Worm (Caenorhabditis elegans) whole organism, L1 larva: ENCODE results near the gene C32D5.14.

Experiments used
- C16A3.4 ChIP-seq: fragments of 150-350 bp; optimal IDR thresholded peaks from 2 replicates; lab custom pipeline; 2014; ENCODE audit warnings: missing biosample characterization, missing genetic modification characterization
- C34B4.2 ChIP-seq: sonication (generic microtip); optimal IDR thresholded peaks from 2 replicates; lab custom pipeline; 2017; ENCODE audit warnings: mild to moderate bottlenecking, missing genetic modification characterization, missing compliant biosample characterization
- F16B12.6 ChIP-seq: fragments of 150-350 bp; optimal IDR thresholded peaks from 2 replicates; lab custom pipeline; 2014; ENCODE audit warnings: missing biosample characterization, missing genetic modification characterization
- Y116A8C.19 ChIP-seq: sonication (generic microtip); optimal IDR thresholded peaks from 2 replicates; lab custom pipeline; 2016; ENCODE audit warnings: missing compliant biosample characterization, missing genetic modification characterization, borderline replicate concordance
- alr-1 ChIP-seq: fragments of 200-800 bp; sonication (Bioruptor generic); optimal IDR thresholded peaks from 2 replicates; lab custom pipeline; 2018; ENCODE audit warnings: borderline replicate concordance, mild to moderate bottlenecking, missing genetic modification characterization, missing compliant biosample characterization
- aly-2 ChIP-seq: fragments of 150-350 bp; optimal IDR thresholded peaks from 2 replicates; lab custom pipeline; 2014; ENCODE audit warnings: missing biosample characterization, missing genetic modification characterization
- blmp-1 ChIP-seq: fragments of 150-350 bp; optimal IDR thresholded peaks from 2 replicates; lab custom pipeline; 2014; ENCODE audit warnings: missing biosample characterization, missing genetic modification characterization
- ceh-63 ChIP-seq: fragments of 200-800 bp; sonication (Bioruptor generic); optimal IDR thresholded peaks from 2 replicates; lab custom pipeline; 2018; ENCODE audit warnings: mild to moderate bottlenecking, missing genetic modification characterization, missing compliant biosample characterization
- ceh-8 ChIP-seq: fragments of 200-800 bp; sonication (Bioruptor generic); optimal IDR thresholded peaks from 2 replicates; lab custom pipeline; 2018; ENCODE audit warnings: mild to moderate bottlenecking, missing genetic modification characterization, moderate library complexity, missing compliant biosample characterization
- ces-1 ChIP-seq: fragments of 150-350 bp; optimal IDR thresholded peaks from 2 replicates; lab custom pipeline; 2014; ENCODE audit warnings: missing biosample characterization, missing genetic modification reagents, missing genetic modification characterization
- dpl-1 ChIP-seq, 3 experiments: fragments of 150-350 bp in 2 of 3; sonication (generic microtip) in 1 of 3; optimal IDR thresholded peaks; 2 replicates each; lab custom pipeline; 2014 to 2017; ENCODE audit warnings: missing biosample characterization in 3 of 3, missing genetic modification characterization in 3 of 3, missing genetic modification reagents in 3 of 3
- dsc-1 ChIP-seq: sonication (generic microtip); optimal IDR thresholded peaks from 2 replicates; lab custom pipeline; 2016; ENCODE audit warnings: mild to moderate bottlenecking, missing genetic modification characterization, missing compliant biosample characterization
- efl-1 ChIP-seq, 4 experiments: fragments of 150-350 bp; optimal IDR thresholded peaks in 3 of 4; peaks in 1 of 4; 1 replicate in 1 of 4; 2 replicates in 3 of 4; lab custom pipeline; 2014; ENCODE audit warnings: missing biosample characterization in 2 of 4, missing genetic modification characterization in 2 of 4, missing genetic modification reagents in 2 of 4
- efl-3 ChIP-seq: fragments of 200-800 bp; sonication (Bioruptor generic); optimal IDR thresholded peaks from 2 replicates; lab custom pipeline; 2018; ENCODE audit warnings: mild to moderate bottlenecking, missing genetic modification characterization, missing compliant biosample characterization
- egl-27 ChIP-seq, 2 experiments: fragments of 150-350 bp in 1 of 2; sonication (generic microtip); optimal IDR thresholded peaks; 3 replicates each; lab custom pipeline; 2017 to 2018; ENCODE audit warnings: missing biosample characterization in 2 of 2, missing genetic modification characterization in 2 of 2, missing genetic modification reagents in 2 of 2
- elt-2 ChIP-seq: sonication (generic microtip); optimal IDR thresholded peaks from 2 replicates; lab custom pipeline; 2016; ENCODE audit warnings: missing genetic modification characterization, mild to moderate bottlenecking, inconsistent platforms, missing compliant biosample characterization, missing genetic modification reagents
- elt-3 ChIP-seq, 6 experiments: fragments of 150-350 bp in 1 of 6; sonication (generic microtip); optimal IDR thresholded peaks; 2 replicates each; lab custom pipeline; 2017 to 2018; ENCODE audit warnings: missing biosample characterization in 6 of 6, missing genetic modification characterization in 6 of 6, inconsistent platforms in 1 of 6
- ets-5 ChIP-seq: fragments of 200-800 bp; sonication (Bioruptor generic); IDR thresholded peaks from 2 replicates; pipeline ENCODE4 v1.3.6; 2022; ENCODE audit warnings: missing genetic modification characterization, missing compliant biosample characterization
- fkh-4 ChIP-seq: sonication (generic microtip); optimal IDR thresholded peaks from 2 replicates; lab custom pipeline; 2016; ENCODE audit warnings: missing compliant biosample characterization, missing genetic modification characterization, borderline replicate concordance
- fkh-8 ChIP-seq: sonication (generic microtip); optimal IDR thresholded peaks from 2 replicates; lab custom pipeline; 2016; ENCODE audit warnings: mild to moderate bottlenecking, missing genetic modification characterization, missing compliant biosample characterization
- fos-1 ChIP-seq: fragments of 150-350 bp; optimal IDR thresholded peaks from 2 replicates; lab custom pipeline; 2014; ENCODE audit warnings: missing biosample characterization, missing genetic modification characterization
- isw-1 ChIP-seq: fragments of 200-800 bp; sonication (Bioruptor generic); IDR thresholded peaks from 2 replicates; pipeline ENCODE4 v1.3.6; 2022; ENCODE audit warnings: missing genetic modification characterization, missing compliant biosample characterization
- lin-14 ChIP-seq: fragments of 200-800 bp; sonication (Bioruptor generic); optimal IDR thresholded peaks from 2 replicates; lab custom pipeline; 2018; ENCODE audit warnings: mild to moderate bottlenecking, missing genetic modification characterization, moderate library complexity, missing compliant biosample characterization
- lin-15B ChIP-seq: fragments of 150-350 bp; sonication (generic microtip); optimal IDR thresholded peaks from 3 replicates; lab custom pipeline; 2014; ENCODE audit warnings: missing biosample characterization, missing genetic modification characterization
- lin-35 ChIP-seq, 2 experiments: fragments of 150-350 bp; optimal IDR thresholded peaks; 2 replicates each; lab custom pipeline; 2014; ENCODE audit warnings: missing biosample characterization in 2 of 2, missing genetic modification characterization in 2 of 2, missing genetic modification reagents in 2 of 2
- lsy-2 ChIP-seq, 2 experiments: fragments of 150-350 bp; optimal IDR thresholded peaks; 2 replicates each; lab custom pipeline; 2014; ENCODE audit warnings: missing biosample characterization in 2 of 2, missing genetic modification characterization in 2 of 2
- mdl-1 ChIP-seq, 2 experiments: fragments of 150-350 bp; optimal IDR thresholded peaks; 2 replicates each; lab custom pipeline; 2014 to 2017; ENCODE audit warnings: missing biosample characterization in 2 of 2, missing genetic modification characterization in 2 of 2, inconsistent platforms in 1 of 2
- nhr-20 ChIP-seq: sonication (generic microtip); optimal IDR thresholded peaks from 2 replicates; lab custom pipeline; 2016; ENCODE audit warnings: mild to moderate bottlenecking, missing genetic modification characterization, missing compliant biosample characterization
- nhr-237 ChIP-seq: fragments of 150-350 bp; optimal IDR thresholded peaks from 2 replicates; lab custom pipeline; 2014; ENCODE audit warnings: missing biosample characterization, missing genetic modification characterization
- nhr-47 ChIP-seq: sonication (generic microtip); optimal IDR thresholded peaks from 2 replicates; lab custom pipeline; 2016; ENCODE audit warnings: mild to moderate bottlenecking, missing genetic modification characterization, moderate library complexity, missing compliant biosample characterization
- nhr-71 ChIP-seq: sonication (generic microtip); optimal IDR thresholded peaks from 2 replicates; lab custom pipeline; 2016; ENCODE audit warnings: mild to moderate bottlenecking, missing genetic modification characterization, moderate library complexity, missing compliant biosample characterization
- nhr-76 ChIP-seq: sonication (generic microtip); optimal IDR thresholded peaks from 2 replicates; lab custom pipeline; 2017; ENCODE audit warnings: missing biosample characterization, missing genetic modification characterization
- nhr-77 ChIP-seq: fragments of 150-350 bp; optimal IDR thresholded peaks from 2 replicates; lab custom pipeline; 2014; ENCODE audit warnings: missing biosample characterization, missing genetic modification characterization
- nhr-85 ChIP-seq: sonication (generic microtip); peaks from one replicate; lab custom pipeline; 2016; ENCODE audit warnings: missing genetic modification characterization, inconsistent platforms, missing compliant biosample characterization
- pax-3 ChIP-seq: fragments of 200-800 bp; sonication (Bioruptor generic); optimal IDR thresholded peaks from 2 replicates; lab custom pipeline; 2018; ENCODE audit warnings: mild to moderate bottlenecking, missing genetic modification characterization, moderate library complexity, missing compliant biosample characterization
- pqm-1 ChIP-seq: sonication (generic microtip); optimal IDR thresholded peaks from 3 replicates; lab custom pipeline; 2017; ENCODE audit warnings: missing biosample characterization, missing genetic modification characterization
- snpc-4 ChIP-seq: fragments of 150-350 bp; optimal IDR thresholded peaks from 2 replicates; lab custom pipeline; 2014; ENCODE audit warnings: missing biosample characterization, missing genetic modification characterization
- snu-23 ChIP-seq: sonication (generic microtip); optimal IDR thresholded peaks from 2 replicates; lab custom pipeline; 2016; ENCODE audit warnings: missing genetic modification characterization, missing compliant biosample characterization
- swsn-7 ChIP-seq: sonication (generic microtip); optimal IDR thresholded peaks from 2 replicates; lab custom pipeline; 2016; ENCODE audit warnings: missing genetic modification characterization, missing compliant biosample characterization
- tbx-2 ChIP-seq: sonication (generic microtip); optimal IDR thresholded peaks from 2 replicates; lab custom pipeline; 2016; ENCODE audit warnings: missing genetic modification characterization, missing compliant biosample characterization
- unc-62 ChIP-seq: fragments of 150-350 bp; optimal IDR thresholded peaks from 2 replicates; lab custom pipeline; 2014; ENCODE audit warnings: missing biosample characterization, missing genetic modification reagents, missing genetic modification characterization
- unc-86 ChIP-seq: sonication (generic microtip); optimal IDR thresholded peaks from 2 replicates; lab custom pipeline; 2016; ENCODE audit warnings: missing genetic modification characterization, missing compliant biosample characterization
- xbp-1 ChIP-seq: sonication (generic microtip); optimal IDR thresholded peaks from 2 replicates; lab custom pipeline; 2016; ENCODE audit warnings: missing genetic modification characterization, missing compliant biosample characterization
- zag-1 ChIP-seq: fragments of 150-350 bp; optimal IDR thresholded peaks from 2 replicates; lab custom pipeline; 2014; ENCODE audit warnings: missing biosample characterization, missing genetic modification characterization
- ztf-11 ChIP-seq, 2 experiments: sonication (generic microtip); optimal IDR thresholded peaks; 2 replicates each; lab custom pipeline; 2016 to 2017; ENCODE audit warnings: missing genetic modification characterization in 2 of 2, missing biosample characterization in 1 of 2, missing compliant biosample characterization in 1 of 2

Gene C32D5.14

DNA sequence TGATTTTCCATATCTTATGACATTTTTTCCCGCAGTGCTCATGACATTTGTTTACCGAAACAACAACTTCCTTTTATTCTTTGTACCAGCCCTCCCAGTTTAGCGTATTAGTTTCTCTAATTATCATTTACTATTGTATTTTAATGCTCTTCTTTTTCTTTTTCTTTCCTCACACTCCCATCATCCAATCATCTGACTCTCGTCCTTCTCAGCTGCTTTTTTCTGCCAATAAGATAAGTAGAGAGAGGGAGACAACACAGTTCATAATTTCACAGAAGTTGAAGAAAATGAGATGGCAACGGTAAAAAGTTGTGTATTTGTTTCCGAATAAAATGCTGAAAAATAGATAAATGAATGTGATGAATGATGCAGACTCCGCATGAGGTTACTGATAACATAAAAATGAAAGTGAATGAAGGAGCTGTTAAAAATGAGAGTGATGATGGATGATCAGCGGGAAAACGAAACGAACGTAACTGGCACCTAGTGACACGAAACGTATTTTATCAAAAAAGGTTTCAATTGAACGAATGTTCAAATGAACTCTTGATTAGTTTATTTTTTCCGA lies 42.2 kb downstream of the C32D5.14 start (continued):
- TF ChIP-seq fkh-8 (tag; lab: Kevin White, UChicago) (no peak), alr-1 (no peak), ceh-63 (GFP tag; lab: Kevin White, UChicago) (no peak), efl-3 (GFP tag; lab: Kevin White, UChicago) (no peak), lin-14 (peak; percentile 13), pqm-1 (no peak), C34B4.2 (no peak), efl-1 (optimal IDR thresholded peaks at IDR 0.05; lab: Kevin White, UChicago) (no peak), efl-1 (GFP tag; optimal IDR thresholded peaks at IDR 0.05 in 1 of 2; lab: Kevin White, UChicago) (peak in 1 of 2 experiments; percentile 29), nhr-85 (tag; lab: Kevin White, UChicago) (no peak)

- no peak for TF ChIP-seq lin-35 (GFP tag; optimal IDR thresholded peaks at IDR 0.05; lab: Kevin White, UChicago)
- TF ChIP-seq isw-1 (GFP tag; lab: Robert Waterston, UW) = no peak
- TF ChIP-seq zag-1 (tag; lab: Kevin White, UChicago) = no peak
- peak; percentile 75 for TF ChIP-seq nhr-85 (tag; lab: Kevin White, UChicago)
- TF ChIP-seq pax-3 (tag; lab: Kevin White, UChicago) = no peak
- peak; percentile 54 for TF ChIP-seq nhr-71 (tag; lab: Kevin White, UChicago)
- peak in 4 of 6 experiments; percentile 22 to 62 (median 44) for TF ChIP-seq elt-3 (tag; optimal IDR thresholded peaks at IDR 0.05; lab: Kevin White, UChicago)
- peak; percentile 5 for TF ChIP-seq tbx-2 (tag; lab: Kevin White, UChicago)
- no peak for TF ChIP-seq aly-2 (tag; lab: Kevin White, UChicago)
- no peak for TF ChIP-seq ces-1
- TF ChIP-seq blmp-1 (tag; lab: Kevin White, UChicago) = peak; percentile 73
- no peak for TF ChIP-seq Y116A8C.19 (tag; lab: Kevin White, UChicago)
- no peak for TF ChIP-seq fkh-4 (tag; lab: Kevin White, UChicago)
- no peak for TF ChIP-seq F16B12.6 (tag; lab: Kevin White, UChicago)
- peak; percentile 36 for TF ChIP-seq nhr-20 (tag; lab: Kevin White, UChicago)
- no peak for TF ChIP-seq nhr-76 (tag; lab: Kevin White, UChicago)
- TF ChIP-seq nhr-237 (tag; lab: Kevin White, UChicago) = no peak
- peak; percentile 27 for TF ChIP-seq snu-23 (GFP tag; lab: Kevin White, UChicago)
- TF ChIP-seq fos-1 (tag; lab: Kevin White, UChicago) = no peak
- TF ChIP-seq egl-27 (tag; optimal IDR thresholded peaks at IDR 0.05; lab: Kevin White, UChicago) = no peak
- no peak for TF ChIP-seq C34B4.2
These were observed 43.8 kb downstream of the C32D5.14 start for ce11 chrII:6379038-6379563.

- TF ChIP-seq nhr-77 (tag; lab: Kevin White, UChicago) (no peak), blmp-1 (tag; lab: Kevin White, UChicago) (peak; percentile 5)
These were observed 45.6 kb downstream of the C32D5.14 start, which contains the start of gene F58F12.12 for ce11 chrII:6380866-6381265. F58F12.12 (plus strand) TSS chrII:6381166.

DNA sequence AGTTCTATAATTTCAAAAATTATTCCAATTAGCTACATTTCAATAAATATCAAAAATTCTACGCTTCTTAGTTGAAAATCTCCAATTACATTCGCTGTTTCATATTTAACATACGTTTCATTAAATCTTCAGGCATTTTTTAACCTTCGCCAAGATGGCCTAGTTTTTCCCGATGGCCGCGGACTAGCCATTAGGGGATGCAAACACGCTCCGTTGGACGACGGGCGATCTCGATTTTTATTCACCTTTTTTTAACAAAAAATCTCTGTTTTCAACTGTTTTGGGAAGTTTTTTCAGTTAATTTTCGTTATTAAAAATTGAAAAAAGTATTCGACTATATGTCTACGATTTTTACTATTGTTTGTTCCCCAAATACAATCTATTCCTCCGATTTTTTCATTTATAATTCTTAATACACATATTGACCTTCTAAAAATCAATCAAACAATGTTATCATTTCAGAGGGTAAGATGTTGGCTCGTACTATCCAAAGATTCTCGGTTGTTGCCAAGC lies 48.0 kb downstream of the C32D5.14 start, which contains the start of gene F58F12.1:
TSS of gene F58F12.1 (plus strand) at position 463 of the 513 bp plus-strand sequence.
- TF ChIP-seq ceh-8 (GFP tag; lab: Kevin White, UChicago) (no peak), lin-15B (tag; lab: Kevin White, UChicago) (peak; percentile 87), elt-3 (tag; optimal IDR thresholded peaks at IDR 0.05; lab: Kevin White, UChicago) (peak in 1 of 6 experiments; percentile 21), dsc-1 (tag; lab: Kevin White, UChicago) (peak; percentile 35), elt-2 (tag; lab: Kevin White, UChicago) (no peak), snu-23 (GFP tag; lab: Kevin White, UChicago) (peak; percentile 66), ztf-11 (tag; optimal IDR thresholded peaks at IDR 0.05; lab: Kevin White, UChicago) (peak in 1 of 2 experiments; percentile 51), nhr-47 (tag; lab: Kevin White, UChicago) (peak; percentile 72), C16A3.4 (peak; percentile 78), egl-27 (tag; optimal IDR thresholded peaks at IDR 0.05; lab: Kevin White, UChicago) (no peak), xbp-1 (tag; lab: Kevin White, UChicago) (peak; percentile 75), snpc-4 (tag; lab: Kevin White, UChicago) (peak; percentile 64), swsn-7 (tag; lab: Kevin White, UChicago) (peak; percentile 44), lsy-2 (tag; optimal IDR thresholded peaks at IDR 0.05; lab: Kevin White, UChicago) (peak; percentile 56 to 79), unc-86 (peak; percentile 3), dpl-1 (GFP tag; optimal IDR thresholded peaks at IDR 0.05; lab: Kevin White, UChicago) (peak; percentile 50 to 76 (median 62)), ets-5 (GFP tag; lab: Robert Waterston, UW) (no peak), isw-1 (GFP tag; lab: Robert Waterston, UW) (peak; percentile 70), blmp-1 (tag; lab: Kevin White, UChicago) (peak; percentile 75), mdl-1 (tag; optimal IDR thresholded peaks at IDR 0.05; lab: Kevin White, UChicago) (peak in 1 of 2 experiments; percentile 27), unc-62 (GFP tag; lab: Kevin White, UChicago) (no peak)
